Worm (Caenorhabditis elegans) whole organism, late embryonic: ENCODE results near the gene ssp-10.

ENCODE experiments used
- ama-1 ChIP-seq: fragments of 150-350 bp; optimal IDR thresholded peaks from 2 replicates; lab custom pipeline; 2014
- ceh-24 ChIP-seq: sonication (generic microtip); optimal IDR thresholded peaks from 2 replicates; lab custom pipeline; 2016; ENCODE audit warnings: mild to moderate bottlenecking, missing genetic modification characterization, missing compliant biosample characterization
- ceh-48 ChIP-seq: sonication (generic microtip); optimal IDR thresholded peaks from 2 replicates; lab custom pipeline; 2016; ENCODE audit warnings: missing genetic modification characterization, inconsistent platforms, missing compliant biosample characterization
- ceh-9 ChIP-seq: sonication (generic microtip); optimal IDR thresholded peaks from 2 replicates; lab custom pipeline; 2016; ENCODE audit warnings: mild to moderate bottlenecking, missing genetic modification characterization, inconsistent platforms, missing compliant biosample characterization
- che-1 ChIP-seq: sonication (generic microtip); optimal IDR thresholded peaks from 2 replicates; lab custom pipeline; 2016; ENCODE audit warnings: mild to moderate bottlenecking, missing genetic modification characterization, missing compliant biosample characterization
- dve-1 ChIP-seq: sonication (generic microtip); optimal IDR thresholded peaks from 2 replicates; lab custom pipeline; 2017; ENCODE audit warnings: antibody characterized with exemption, mild to moderate bottlenecking, missing genetic modification characterization, missing compliant biosample characterization
- lim-6 ChIP-seq: sonication (generic microtip); optimal IDR thresholded peaks from 2 replicates; lab custom pipeline; 2016; ENCODE audit warnings: missing genetic modification characterization, missing compliant biosample characterization
- pha-4 ChIP-seq: fragments of 150-350 bp; optimal IDR thresholded peaks from 2 replicates; lab custom pipeline; 2018; ENCODE audit warnings: missing biosample characterization, missing genetic modification reagents, missing genetic modification characterization
- tbx-7 ChIP-seq: sonication (generic microtip); optimal IDR thresholded peaks from 2 replicates; lab custom pipeline; 2016; ENCODE audit warnings: missing genotype, missing genetic modification characterization, missing compliant biosample characterization
- unc-55 ChIP-seq: sonication (generic microtip); optimal IDR thresholded peaks from 2 replicates; lab custom pipeline; 2017; ENCODE audit warnings: missing biosample characterization, missing genetic modification reagents, missing genetic modification characterization

DNA sequence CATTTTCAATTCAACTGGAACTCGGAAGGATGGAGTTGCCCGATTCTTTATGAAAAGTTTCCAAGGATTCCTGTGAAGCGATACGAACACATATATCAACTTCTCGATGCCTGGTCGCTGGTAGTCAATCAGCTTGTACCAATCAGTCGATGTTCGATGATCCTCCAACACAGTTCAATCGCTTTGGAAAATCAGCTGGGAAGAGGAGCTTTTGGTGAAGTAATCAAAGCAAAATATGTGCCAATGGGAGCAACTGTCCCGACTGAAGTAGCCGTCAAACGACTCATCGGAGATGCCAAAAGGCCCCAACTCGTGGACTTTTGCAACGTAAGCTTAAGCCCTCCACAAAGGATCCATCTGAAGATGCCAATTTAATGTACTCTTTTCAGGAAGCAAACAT lies 17.5 kb downstream of the ssp-10 start:
- TF ChIP-seq ceh-9 (tag; lab: Kevin White, UChicago), result no peak
- TF ChIP-seq ceh-24 (tag; lab: Kevin White, UChicago), result no peak
- no peak for TF ChIP-seq ceh-48
- TF ChIP-seq dve-1 (tag; lab: Kevin White, UChicago), result no peak
- no peak for TF ChIP-seq unc-55 (GFP tag; lab: Kevin White, UChicago)
- TF ChIP-seq tbx-7, result no peak
- no peak for TF ChIP-seq che-1 (tag; lab: Kevin White, UChicago)
- TF ChIP-seq lim-6 (tag; lab: Kevin White, UChicago), result no peak
- TF ChIP-seq ama-1 (lab: Kevin White, UChicago), result no peak
- TF ChIP-seq pha-4 (tag; lab: Kevin White, UChicago), result no peak
